Fruit fly (Drosophila melanogaster) whole organism, adult: ENCODE measurements around the gene nAChRalpha7.

ENCODE experiments used
- CG12768 ChIP-seq: fragments of 200-800 bp; sonication (Bioruptor generic); optimal IDR thresholded peaks from 2 replicates; lab custom pipeline; 2017; ENCODE audit warnings: missing biosample characterization, missing genetic modification characterization, mild to moderate bottlenecking, moderate library complexity, missing genetic modification reagents
- CG14711 ChIP-seq: fragments of 200-800 bp; sonication (Bioruptor generic); optimal IDR thresholded peaks from 2 replicates; lab custom pipeline; 2018; ENCODE audit warnings: missing biosample characterization, mild to moderate bottlenecking, missing genetic modification characterization, moderate library complexity
- CG5204 ChIP-seq: fragments of 200-800 bp; sonication (Bioruptor generic); optimal IDR thresholded peaks from 2 replicates; lab custom pipeline; 2016; ENCODE audit warnings: missing biosample characterization, missing genetic modification characterization
- CG7045 ChIP-seq: fragments of 200-800 bp; sonication (Bioruptor generic); optimal IDR thresholded peaks from 2 replicates; lab custom pipeline; 2017; ENCODE audit warnings: missing biosample characterization, mild to moderate bottlenecking, missing genetic modification characterization
- Clk ChIP-seq: fragments of 200-800 bp; sonication (Bioruptor generic); optimal IDR thresholded peaks from 2 replicates; lab custom pipeline; 2017; ENCODE audit warnings: missing biosample characterization, missing genetic modification characterization
- Crg-1 ChIP-seq: fragments of 200-800 bp; sonication (Bioruptor generic); optimal IDR thresholded peaks from 2 replicates; lab custom pipeline; 2016; ENCODE audit warnings: missing biosample characterization, missing genetic modification characterization
- Mnt ChIP-seq: fragments of 200-800 bp; sonication (Bioruptor generic); optimal IDR thresholded peaks from 2 replicates; lab custom pipeline; 2016; ENCODE audit warnings: missing biosample characterization, mild to moderate bottlenecking, missing genetic modification characterization
- cic ChIP-seq: fragments of 200-800 bp; sonication (Bioruptor generic); optimal IDR thresholded peaks from 2 replicates; lab custom pipeline; 2017; ENCODE audit warnings: missing biosample characterization, mild to moderate bottlenecking, missing genetic modification characterization, moderate library complexity
- kay ChIP-seq: fragments of 200-800 bp; sonication (Bioruptor generic); peaks from one replicate; lab custom pipeline; 2016; ENCODE audit warnings: missing biosample characterization, missing genetic modification characterization, borderline replicate concordance
- tj ChIP-seq: fragments of 200-800 bp; sonication (Bioruptor generic); optimal IDR thresholded peaks from 3 replicates; lab custom pipeline; 2017; ENCODE audit warnings: missing biosample characterization, mild to moderate bottlenecking, missing genetic modification characterization, moderate library complexity

DNA sequence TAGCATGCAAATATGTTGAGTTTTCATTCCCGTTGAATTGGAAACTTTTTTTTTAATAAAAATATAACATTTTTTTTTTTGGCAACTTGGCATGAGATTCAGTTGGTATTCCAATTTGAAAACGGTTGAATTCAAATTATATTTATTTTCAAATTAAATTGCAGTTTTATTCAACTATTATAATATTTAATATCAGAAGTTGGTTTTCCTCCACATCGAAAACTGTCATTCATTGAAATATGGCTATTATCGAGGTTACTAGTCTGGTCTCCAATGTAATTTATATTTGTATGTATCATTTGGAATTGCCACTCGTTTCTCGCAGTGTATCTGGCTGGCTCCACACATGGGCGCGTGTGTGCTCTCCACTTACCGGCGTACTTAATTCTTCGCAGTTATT lies 21.6 kb upstream of the nAChRalpha7 start:
- TF ChIP-seq CG12768 (GFP tag; lab: Kevin White, UChicago) = no peak
- no peak for TF ChIP-seq CG5204 (GFP tag; lab: Kevin White, UChicago)
- TF ChIP-seq Mnt (GFP tag; lab: Kevin White, UChicago) = no peak
- TF ChIP-seq CG7045 (GFP tag; lab: Kevin White, UChicago) = no peak
- no peak for TF ChIP-seq CG14711 (tag; lab: Kevin White, UChicago)
- TF ChIP-seq kay = no peak
- TF ChIP-seq Crg-1 (GFP tag; lab: Kevin White, UChicago) = no peak
- TF ChIP-seq cic (GFP tag; lab: Kevin White, UChicago) = no peak
- no peak for TF ChIP-seq tj (GFP tag; lab: Kevin White, UChicago)
- TF ChIP-seq Clk (GFP tag; lab: Kevin White, UChicago) = no peak
